Worm (Caenorhabditis elegans): ENCODE data around the gene rgs-3.

- TF ChIP-seq nhr-28 (tag; optimal IDR thresholded peaks at IDR 0.05) (no peak), elt-3 (tag; optimal IDR thresholded peaks at IDR 0.05) (no peak), snpc-4 (tag; optimal IDR thresholded peaks at IDR 0.05) (no peak), unc-39 (tag; optimal IDR thresholded peaks at IDR 0.05) (no peak), tbx-8 (GFP tag; optimal IDR thresholded peaks at IDR 0.05) (no peak), pha-4 (tag; optimal IDR thresholded peaks at IDR 0.05) (no peak)
These were observed 43.7 kb upstream of the rgs-3 start, which contains the start of gene R12C12.7 for ce11 chrII:6055927-6056326.
